Worm (Caenorhabditis elegans) whole organism, L4/young adult: ENCODE measurements around the gene F54D5.15.

Experiments used
- dao-5 ChIP-seq: sonication (generic microtip); optimal IDR thresholded peaks from 2 replicates; lab custom pipeline; 2016; ENCODE audit warnings: missing genotype, missing genetic modification characterization, moderate library complexity, missing compliant biosample characterization
- him-1 ChIP-seq: sonication (generic microtip); optimal IDR thresholded peaks from 2 replicates; lab custom pipeline; 2016; ENCODE audit warnings: missing genotype, missing genetic modification reagents, missing genetic modification characterization, missing compliant biosample characterization

- TF ChIP-seq him-1 (tag; lab: Kevin White, UChicago): no peak
- no peak for TF ChIP-seq dao-5 (tag; lab: Kevin White, UChicago)
Observed at ce11 chrII:11510373-11510772, 53.7 kb downstream of the F54D5.15 start, which contains the start of gene npr-41.
